Worm (Caenorhabditis elegans): ENCODE data around the gene pph-6.
A peak's percentile ranks its signal among the peaks of the same experiment; 100 is the strongest.

pph-6 gene

DNA sequence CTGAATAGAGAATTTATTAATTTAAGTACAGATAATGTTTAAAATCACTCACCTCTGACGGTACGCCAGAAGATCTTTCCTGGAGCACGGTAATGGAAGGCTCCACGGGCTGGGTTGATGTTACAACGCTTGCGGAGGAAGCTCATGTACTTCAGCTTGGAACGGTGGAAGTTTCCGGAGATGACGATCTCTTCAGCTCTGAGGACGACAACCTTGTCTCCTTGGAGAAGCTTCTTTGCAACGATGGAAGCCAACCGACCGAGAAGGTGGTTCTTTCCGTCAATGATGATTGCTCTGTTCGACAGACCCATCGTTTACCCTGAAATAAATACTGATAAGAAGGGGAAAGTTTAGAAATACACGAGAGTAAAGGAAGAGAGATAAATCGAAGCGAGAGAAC lies 41.8 kb downstream of the pph-6 start, which contains the start of gene rpl-16:
rpl-16 (minus strand) TSS at position 319 of the 400 bp plus-strand sequence.
- TF ChIP-seq ref-1 (GFP tag; conservative IDR thresholded peaks at IDR 0.05) (no peak), ztf-29 (GFP tag; IDR thresholded peaks at IDR 0.05) (no peak), flt-1 (GFP tag; IDR thresholded peaks at IDR 0.05) (no peak), med-1 (GFP tag; optimal IDR thresholded peaks at IDR 0.05; ENCODE audit: insufficient read depth) (no peak), cog-1 (tag; optimal IDR thresholded peaks at IDR 0.05) (no peak), tab-1 (GFP tag; IDR thresholded peaks at IDR 0.05) (no peak), T22C8.4 (GFP tag; IDR thresholded peaks at IDR 0.05) (no peak), ztf-23 (GFP tag; IDR thresholded peaks at IDR 0.05) (no peak), klf-2 (GFP tag; conservative IDR thresholded peaks at IDR 0.05) (no peak)

DNA sequence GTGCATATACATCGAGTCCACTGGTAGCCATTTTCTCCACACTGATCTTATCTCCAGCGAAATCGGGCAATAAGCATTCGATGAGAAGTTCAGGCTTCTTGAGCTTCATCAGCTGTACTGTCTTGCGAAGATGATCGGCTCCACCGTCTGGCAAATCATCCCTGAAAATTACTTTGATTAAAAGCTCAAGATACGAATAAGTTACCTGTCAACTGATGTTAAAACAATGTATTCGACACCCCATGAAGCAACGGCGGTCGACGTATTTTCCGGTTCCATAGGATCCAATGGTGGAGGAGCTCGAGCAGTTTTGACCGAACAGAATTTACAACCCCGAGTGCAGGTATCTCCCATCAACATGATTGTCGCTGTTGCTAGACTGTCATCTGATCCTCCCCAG lies 42.7 kb downstream of the pph-6 start:
- no peak for TF ChIP-seq ref-1 (GFP tag; conservative IDR thresholded peaks at IDR 0.05)
- TF ChIP-seq cog-1 (tag; optimal IDR thresholded peaks at IDR 0.05) = no peak
- no peak for TF ChIP-seq tab-1 (GFP tag; IDR thresholded peaks at IDR 0.05)
- no peak for TF ChIP-seq flt-1 (GFP tag; IDR thresholded peaks at IDR 0.05)
- no peak for TF ChIP-seq ztf-29 (GFP tag; IDR thresholded peaks at IDR 0.05)
- TF ChIP-seq T22C8.4 (GFP tag; IDR thresholded peaks at IDR 0.05) = no peak
- TF ChIP-seq ztf-23 (GFP tag; IDR thresholded peaks at IDR 0.05) = no peak

ce11 chrIII:3505051-3505548 lies 43.6 kb downstream of the pph-6 start, which contains the start of gene lias-1:
Gene lias-1, minus strand, starts transcription at chrIII:3505101.
- TF ChIP-seq cog-1 (tag; optimal IDR thresholded peaks at IDR 0.05) = peak; percentile 12
- no peak for TF ChIP-seq T22C8.4 (GFP tag; IDR thresholded peaks at IDR 0.05)
- TF ChIP-seq flt-1 (GFP tag; IDR thresholded peaks at IDR 0.05) = no peak
- no peak for TF ChIP-seq ztf-29 (GFP tag; IDR thresholded peaks at IDR 0.05)
- TF ChIP-seq ref-1 (GFP tag; conservative IDR thresholded peaks at IDR 0.05) = no peak
- TF ChIP-seq ztf-23 (GFP tag; IDR thresholded peaks at IDR 0.05) = peak; percentile 72
- TF ChIP-seq med-1 (GFP tag; optimal IDR thresholded peaks at IDR 0.05; ENCODE audit: insufficient read depth) = no peak
- TF ChIP-seq klf-2 (GFP tag; conservative IDR thresholded peaks at IDR 0.05) = no peak
- TF ChIP-seq tab-1 (GFP tag; IDR thresholded peaks at IDR 0.05) = no peak

ce11 chrIII:3509908-3510307 lies 48.4 kb downstream of the pph-6 start, which contains the start of the genes M01F1.4 and mrpl-35:
Gene M01F1.4, minus strand, starts transcription at chrIII:3510033.
Gene mrpl-35, plus strand, starts transcription at chrIII:3510237.
- TF ChIP-seq flt-1 (GFP tag; IDR thresholded peaks at IDR 0.05) (no peak), klf-2 (GFP tag; conservative IDR thresholded peaks at IDR 0.05) (no peak), T22C8.4 (GFP tag; IDR thresholded peaks at IDR 0.05) (no peak), ztf-29 (GFP tag; IDR thresholded peaks at IDR 0.05) (no peak), cog-1 (tag; optimal IDR thresholded peaks at IDR 0.05) (no peak), ref-1 (GFP tag; conservative IDR thresholded peaks at IDR 0.05) (no peak), tab-1 (GFP tag; IDR thresholded peaks at IDR 0.05) (no peak), ztf-23 (GFP tag; IDR thresholded peaks at IDR 0.05) (no peak), med-1 (GFP tag; optimal IDR thresholded peaks at IDR 0.05; ENCODE audit: insufficient read depth) (no peak)

ce11 chrIII:3511808-3512207 lies 50.3 kb downstream of the pph-6 start:
- TF ChIP-seq T22C8.4 (GFP tag; IDR thresholded peaks at IDR 0.05) (no peak), klf-2 (GFP tag; conservative IDR thresholded peaks at IDR 0.05) (no peak), med-1 (GFP tag; optimal IDR thresholded peaks at IDR 0.05; ENCODE audit: insufficient read depth) (no peak), ref-1 (GFP tag; conservative IDR thresholded peaks at IDR 0.05) (no peak), ztf-29 (GFP tag; IDR thresholded peaks at IDR 0.05) (no peak), flt-1 (GFP tag; IDR thresholded peaks at IDR 0.05) (no peak), ztf-23 (GFP tag; IDR thresholded peaks at IDR 0.05) (no peak), tab-1 (GFP tag; IDR thresholded peaks at IDR 0.05) (no peak), cog-1 (tag; optimal IDR thresholded peaks at IDR 0.05) (no peak)
